Fruit fly (Drosophila melanogaster) whole organism: Measurements from ENCODE around the gene SkpD.

Source experiments
- psq ChIP-seq: fragments of >200 bp; optimal IDR thresholded peaks from 2 replicates; lab custom pipeline; 2017
- usp ChIP-seq: fragments of >200 bp; optimal IDR thresholded peaks from 2 replicates; lab custom pipeline; 2017; ENCODE audit warnings: missing biosample characterization, missing genetic modification characterization, mixed read lengths

- TF ChIP-seq psq (lab: Kevin White, UChicago) (no peak), usp (GFP tag; lab: Kevin White, UChicago) (no peak)
Observed at dm6 chrX:19791832-19792231, 20.7 kb upstream of the SkpD start.
